Worm (Caenorhabditis elegans) whole organism, L2 larva: ENCODE measurements around the gene F26D2.10.

ENCODE experiments used
- blmp-1 ChIP-seq: sonication (generic microtip); optimal IDR thresholded peaks from 2 replicates; lab custom pipeline; 2017; ENCODE audit warnings: missing genetic modification characterization, mild to moderate bottlenecking, missing compliant biosample characterization, antibody characterized with exemption, moderate library complexity; ENCODE audit not compliant: insufficient read depth
- ceh-16 ChIP-seq: fragments of 150-350 bp; optimal IDR thresholded peaks from 2 replicates; lab custom pipeline; 2014; ENCODE audit warnings: missing biosample characterization, missing genetic modification characterization
- elt-1 ChIP-seq: fragments of 150-350 bp; optimal IDR thresholded peaks from 2 replicates; lab custom pipeline; 2014; ENCODE audit warnings: missing biosample characterization, missing genetic modification characterization
- elt-3 ChIP-seq: sonication (generic microtip); optimal IDR thresholded peaks from 2 replicates; lab custom pipeline; 2017; ENCODE audit warnings: missing biosample characterization, missing genetic modification characterization
- lin-13 ChIP-seq: fragments of 150-350 bp; optimal IDR thresholded peaks from 2 replicates; lab custom pipeline; 2014; ENCODE audit warnings: missing biosample characterization, missing genetic modification reagents, missing genetic modification characterization
- lsy-2 ChIP-seq, 2 experiments: fragments of 150-350 bp in 1 of 2; sonication (generic microtip) in 1 of 2; optimal IDR thresholded peaks; 2 replicates each; lab custom pipeline; 2014 to 2017; ENCODE audit warnings: missing biosample characterization in 2 of 2, missing genetic modification characterization in 2 of 2
- nhr-11 ChIP-seq: fragments of 150-350 bp; optimal IDR thresholded peaks from 2 replicates; lab custom pipeline; 2014; ENCODE audit warnings: missing biosample characterization, missing genetic modification characterization
- nhr-12 ChIP-seq: fragments of 150-350 bp; optimal IDR thresholded peaks from 2 replicates; lab custom pipeline; 2014; ENCODE audit warnings: missing biosample characterization, missing genetic modification characterization
- nhr-129 ChIP-seq: fragments of 150-350 bp; optimal IDR thresholded peaks from 2 replicates; lab custom pipeline; 2014; ENCODE audit warnings: missing biosample characterization, missing genetic modification characterization
- nhr-6 ChIP-seq: fragments of 150-350 bp; optimal IDR thresholded peaks from 2 replicates; lab custom pipeline; 2014; ENCODE audit warnings: missing biosample characterization, missing genetic modification characterization
- skn-1 ChIP-seq: sonication (generic microtip); optimal IDR thresholded peaks from 2 replicates; lab custom pipeline; 2017; ENCODE audit warnings: missing biosample characterization, missing genetic modification characterization
- ztf-1 ChIP-seq: fragments of 200-800 bp; sonication (Bioruptor generic); conservative IDR thresholded peaks from 2 replicates; pipeline ENCODE4 v1.3.6; 2022; ENCODE audit warnings: missing genetic modification characterization, missing compliant biosample characterization

- TF ChIP-seq elt-3 (tag; lab: Kevin White, UChicago) = no peak
- no peak for TF ChIP-seq skn-1 (tag; lab: Kevin White, UChicago)
- no peak for TF ChIP-seq lsy-2 (tag; optimal IDR thresholded peaks at IDR 0.05; lab: Kevin White, UChicago)
- TF ChIP-seq ceh-16 (tag; lab: Kevin White, UChicago) = no peak
- TF ChIP-seq nhr-11 (tag; lab: Kevin White, UChicago) = no peak
- no peak for TF ChIP-seq ztf-1 (GFP tag; lab: Robert Waterston, UW)
- TF ChIP-seq nhr-129 (tag; lab: Kevin White, UChicago) = no peak
- no peak for TF ChIP-seq nhr-12 (tag; lab: Kevin White, UChicago)
- no peak for TF ChIP-seq elt-1
- no peak for TF ChIP-seq blmp-1 (tag; lab: Kevin White, UChicago)
- TF ChIP-seq nhr-6 (tag; lab: Kevin White, UChicago) = no peak
- TF ChIP-seq lin-13 (GFP tag; lab: Kevin White, UChicago) = no peak
These were observed 52.9 kb downstream of the F26D2.10 start for ce11 chrV:16376430-16376948.
